Fruit fly (Drosophila melanogaster) S2 (cell line): ENCODE results near the gene Mst27D.

Experiments
- CG8478 ChIP-seq: fragments of >200 bp; optimal IDR thresholded peaks from 2 replicates; lab custom pipeline; 2018
- CTCF ChIP-seq, 2 experiments: fragments of >200 bp; optimal IDR thresholded peaks; 2 replicates each; lab custom pipeline; 2018

Gene Mst27D

dm6 chr2L:7039342-7039684 lies 21.3 kb downstream of the Mst27D start:
- TF ChIP-seq CTCF (optimal IDR thresholded peaks at IDR 0.05; lab: Kevin White, UChicago) (no peak), CG8478 (lab: Kevin White, UChicago) (no peak)

- no peak for TF ChIP-seq CTCF (optimal IDR thresholded peaks at IDR 0.05; lab: Kevin White, UChicago)
- TF ChIP-seq CG8478 (lab: Kevin White, UChicago), result no peak
These were observed 22.0 kb downstream of the Mst27D start for dm6 chr2L:7038404-7039341.

dm6 chr2L:7037773-7038327 lies 22.8 kb downstream of the Mst27D start, which contains the start of gene milt:
TSS of gene milt (plus strand) at chr2L:7037823.
- no peak for TF ChIP-seq CG8478 (lab: Kevin White, UChicago)
- peak; percentile 14 to 24 for TF ChIP-seq CTCF (optimal IDR thresholded peaks at IDR 0.05; lab: Kevin White, UChicago)

- TF ChIP-seq CTCF (optimal IDR thresholded peaks at IDR 0.05; lab: Kevin White, UChicago), result no peak
- no peak for TF ChIP-seq CG8478 (lab: Kevin White, UChicago)
These were observed 27.5 kb downstream of the Mst27D start for dm6 chr2L:7033100-7033675.

dm6 chr2L:7032517-7032951 lies 28.1 kb downstream of the Mst27D start, which contains the start of the genes Rab30 and Caper:
TSS of gene Rab30 (minus strand) at chr2L:7032606.
TSS of gene Caper (plus strand) at chr2L:7032721.
- no peak for TF ChIP-seq CG8478 (lab: Kevin White, UChicago)
- peak in 1 of 2 experiments; percentile 32 for TF ChIP-seq CTCF (optimal IDR thresholded peaks at IDR 0.05; lab: Kevin White, UChicago)

dm6 chr2L:7028990-7029389 lies 31.7 kb downstream of the Mst27D start:
- TF ChIP-seq CG8478 (lab: Kevin White, UChicago) (no peak), CTCF (optimal IDR thresholded peaks at IDR 0.05; lab: Kevin White, UChicago) (no peak)

- TF ChIP-seq CG8478 (lab: Kevin White, UChicago) (no peak), CTCF (optimal IDR thresholded peaks at IDR 0.05; lab: Kevin White, UChicago) (no peak)
These were observed 32.2 kb downstream of the Mst27D start for dm6 chr2L:7028440-7028839.

- TF ChIP-seq CG8478 (lab: Kevin White, UChicago) (no peak), CTCF (optimal IDR thresholded peaks at IDR 0.05; lab: Kevin White, UChicago) (no peak)
These were observed 33.4 kb downstream of the Mst27D start, which contains the start of the genes CG31908 and MME1 for dm6 chr2L:7026988-7027908. TSS of gene CG31908 (minus strand) at chr2L:7027389. TSS of gene MME1 (plus strand) at chr2L:7027526.

dm6 chr2L:7026308-7026707 lies 34.3 kb downstream of the Mst27D start:
- TF ChIP-seq CG8478 (lab: Kevin White, UChicago), result no peak
- no peak for TF ChIP-seq CTCF (optimal IDR thresholded peaks at IDR 0.05; lab: Kevin White, UChicago)

- TF ChIP-seq CG8478 (lab: Kevin White, UChicago) (no peak), CTCF (optimal IDR thresholded peaks at IDR 0.05; lab: Kevin White, UChicago) (no peak)
These were observed 35.4 kb downstream of the Mst27D start for dm6 chr2L:7025247-7025646.

- no peak for TF ChIP-seq CG8478 (lab: Kevin White, UChicago)
- no peak for TF ChIP-seq CTCF (optimal IDR thresholded peaks at IDR 0.05; lab: Kevin White, UChicago)
These were observed 36.9 kb downstream of the Mst27D start, which contains the start of gene Gart for dm6 chr2L:7023614-7024259. TSS of gene Gart (minus strand) at chr2L:7023898.

dm6 chr2L:7021382-7021781 lies 39.3 kb downstream of the Mst27D start, which contains the start of gene Pcp:
TSS of gene Pcp (plus strand) at chr2L:7021682.
- TF ChIP-seq CG8478 (lab: Kevin White, UChicago) (no peak), CTCF (optimal IDR thresholded peaks at IDR 0.05; lab: Kevin White, UChicago) (no peak)

- TF ChIP-seq CTCF (optimal IDR thresholded peaks at IDR 0.05; lab: Kevin White, UChicago), result no peak
- no peak for TF ChIP-seq CG8478 (lab: Kevin White, UChicago)
These were observed 47.5 kb downstream of the Mst27D start, which contains the start of gene CG43322 for dm6 chr2L:7013157-7013556. TSS of gene CG43322 (plus strand) at chr2L:7013396.
